Worm (Caenorhabditis elegans) whole organism, young adult: Measurements from ENCODE around the gene tag-321.

Experiments
- C17E4.6 ChIP-seq: fragments of 200-800 bp; sonication (Bioruptor generic); IDR thresholded peaks from 2 replicates; pipeline ENCODE4 v1.3.6; 2022; ENCODE audit warnings: missing genetic modification reagents, missing genetic modification characterization, missing compliant biosample characterization
- D2030.7 ChIP-seq: fragments of 200-800 bp; sonication (Bioruptor generic); IDR thresholded peaks from 2 replicates; pipeline ENCODE4 v1.3.6; 2022; ENCODE audit warnings: missing genetic modification reagents, missing genetic modification characterization, missing compliant biosample characterization
- F22D6.2 ChIP-seq: sonication (generic microtip); optimal IDR thresholded peaks from 2 replicates; lab custom pipeline; 2016; ENCODE audit warnings: mild to moderate bottlenecking, missing genetic modification characterization, missing compliant biosample characterization
- F33H1.4 ChIP-seq: fragments of 200-800 bp; sonication (Bioruptor generic); IDR thresholded peaks from 2 replicates; pipeline ENCODE4 v1.3.6; 2022; ENCODE audit warnings: missing genetic modification reagents, missing genetic modification characterization, missing compliant biosample characterization
- F37B4.10 ChIP-seq: fragments of 200-800 bp; sonication (Bioruptor generic); IDR thresholded peaks from 2 replicates; pipeline ENCODE4 v1.3.6; 2022; ENCODE audit warnings: missing genetic modification characterization, missing compliant biosample characterization
- F39B2.1 ChIP-seq: fragments of 200-800 bp; sonication (Bioruptor generic); IDR thresholded peaks from 2 replicates; pipeline ENCODE4 v1.3.6; 2022; ENCODE audit warnings: missing genetic modification reagents, missing genetic modification characterization, missing compliant biosample characterization
- F49E8.2 ChIP-seq: sonication (generic microtip); optimal IDR thresholded peaks from 3 replicates; lab custom pipeline; 2017; ENCODE audit warnings: missing genetic modification characterization, mild to moderate bottlenecking, missing compliant biosample characterization, antibody characterized with exemption, moderate library complexity; ENCODE audit not compliant: insufficient read depth
- F57A8.1 ChIP-seq: fragments of 200-800 bp; sonication (Bioruptor generic); optimal IDR thresholded peaks from 2 replicates; lab custom pipeline; 2018; ENCODE audit warnings: mild to moderate bottlenecking, missing genetic modification characterization, moderate library complexity, missing compliant biosample characterization
- Y67H2A.10 ChIP-seq: fragments of 200-800 bp; sonication (Bioruptor generic); conservative IDR thresholded peaks from 2 replicates; pipeline ENCODE4 v1.3.6; 2022; ENCODE audit warnings: missing genetic modification reagents, missing genetic modification characterization, missing compliant biosample characterization
- ZK185.1 ChIP-seq: sonication (generic microtip); optimal IDR thresholded peaks from 2 replicates; lab custom pipeline; 2016; ENCODE audit warnings: mild to moderate bottlenecking, missing genetic modification characterization, missing compliant biosample characterization; ENCODE audit not compliant: poor library complexity, severe bottlenecking
- attf-5 ChIP-seq: fragments of 200-800 bp; sonication (Bioruptor generic); optimal IDR thresholded peaks from 2 replicates; lab custom pipeline; 2018; ENCODE audit warnings: mild to moderate bottlenecking, missing genetic modification characterization, missing compliant biosample characterization
- cebp-1 ChIP-seq, 2 experiments: fragments of 200-800 bp in 1 of 2; sonication (Bioruptor generic) in 1 of 2; sonication (generic microtip) in 1 of 2; IDR thresholded peaks in 1 of 2; optimal IDR thresholded peaks in 1 of 2; 2 replicates each; pipeline versions ENCODE4 v1.3.6 to Lab custom; 2017 to 2022; ENCODE audit warnings: missing compliant biosample characterization in 2 of 2, missing genetic modification characterization in 2 of 2, mild to moderate bottlenecking in 1 of 2, missing genetic modification reagents in 1 of 2, moderate library complexity in 1 of 2
- ceh-58 ChIP-seq: fragments of 200-800 bp; sonication (Bioruptor generic); IDR thresholded peaks from 2 replicates; pipeline ENCODE4 v1.3.6; 2022; ENCODE audit warnings: missing genetic modification characterization, missing compliant biosample characterization
- ceh-79 ChIP-seq: sonication (generic microtip); optimal IDR thresholded peaks from 2 replicates; lab custom pipeline; 2017; ENCODE audit warnings: mild to moderate bottlenecking, missing genetic modification characterization, missing compliant biosample characterization
- ceh-91 ChIP-seq: fragments of 200-800 bp; sonication (Bioruptor generic); IDR thresholded peaks from 2 replicates; pipeline ENCODE4 v1.3.6; 2022; ENCODE audit warnings: missing genetic modification reagents, missing genetic modification characterization, missing compliant biosample characterization
- chd-7 ChIP-seq: sonication (generic microtip); optimal IDR thresholded peaks from 2 replicates; lab custom pipeline; 2016; ENCODE audit warnings: mild to moderate bottlenecking, missing genetic modification characterization, moderate library complexity, missing compliant biosample characterization
- dpl-1 ChIP-seq: fragments of 150-350 bp; optimal IDR thresholded peaks from 2 replicates; lab custom pipeline; 2014; ENCODE audit warnings: missing biosample characterization, missing genetic modification reagents, missing genetic modification characterization
- egl-18 ChIP-seq: fragments of 200-800 bp; sonication (Bioruptor generic); IDR thresholded peaks from 2 replicates; pipeline ENCODE4 v1.3.6; 2022; ENCODE audit warnings: missing genetic modification reagents, missing genetic modification characterization, missing compliant biosample characterization
- egl-44 ChIP-seq: fragments of 200-800 bp; sonication (Bioruptor generic); IDR thresholded peaks from 2 replicates; pipeline ENCODE4 v1.3.6; 2022; ENCODE audit warnings: missing genetic modification reagents, missing genetic modification characterization, missing compliant biosample characterization
- egrh-3 ChIP-seq: fragments of 200-800 bp; sonication (Bioruptor generic); IDR thresholded peaks from 2 replicates; pipeline ENCODE4 v1.3.6; 2022; ENCODE audit warnings: missing genetic modification reagents, missing genetic modification characterization, missing compliant biosample characterization
- hmg-1.2 ChIP-seq: fragments of 200-800 bp; sonication (Bioruptor generic); IDR thresholded peaks from 2 replicates; pipeline ENCODE4 v1.3.6; 2022; ENCODE audit warnings: missing genetic modification reagents, missing genetic modification characterization, missing compliant biosample characterization
- hrde-1 ChIP-seq: sonication (generic microtip); optimal IDR thresholded peaks from 2 replicates; lab custom pipeline; 2016; ENCODE audit warnings: missing genetic modification characterization, mild to moderate bottlenecking, missing compliant biosample characterization, moderate library complexity, missing genotype, missing genetic modification reagents, borderline replicate concordance
- hsf-1 ChIP-seq: fragments of 200-800 bp; sonication (Bioruptor generic); IDR thresholded peaks from 2 replicates; pipeline ENCODE4 v1.3.6; 2022; ENCODE audit warnings: missing genetic modification reagents, missing genetic modification characterization, missing compliant biosample characterization
- let-607 ChIP-seq, 2 experiments: fragments of 200-800 bp in 1 of 2; sonication (Bioruptor generic) in 1 of 2; sonication (generic microtip) in 1 of 2; optimal IDR thresholded peaks; 2 replicates each; lab custom pipeline; 2016 to 2018; ENCODE audit warnings: mild to moderate bottlenecking in 2 of 2, missing compliant biosample characterization in 2 of 2, missing genetic modification characterization in 2 of 2, moderate library complexity in 2 of 2, missing genotype in 1 of 2
- lin-35 ChIP-seq, 3 experiments: fragments of 150-350 bp in 2 of 3; sonication (generic microtip) in 1 of 3; optimal IDR thresholded peaks; 2 replicates each; lab custom pipeline; 2014 to 2018; ENCODE audit warnings: missing biosample characterization in 3 of 3, missing genetic modification characterization in 3 of 3, missing genetic modification reagents in 3 of 3
- lin-54 ChIP-seq: fragments of 200-800 bp; sonication (Bioruptor generic); optimal IDR thresholded peaks from 2 replicates; lab custom pipeline; 2018; ENCODE audit warnings: mild to moderate bottlenecking, missing genetic modification characterization, missing compliant biosample characterization
- madf-6 ChIP-seq: fragments of 200-800 bp; sonication (Bioruptor generic); IDR thresholded peaks from 2 replicates; pipeline ENCODE4 v1.3.6; 2022; ENCODE audit warnings: missing genetic modification reagents, missing genetic modification characterization, missing compliant biosample characterization
- mcd-1 ChIP-seq: fragments of 200-800 bp; sonication (Bioruptor generic); IDR thresholded peaks from 2 replicates; pipeline ENCODE4 v1.3.6; 2022; ENCODE audit warnings: missing genetic modification reagents, missing genetic modification characterization, missing compliant biosample characterization
- mes-4 ChIP-seq: sonication (generic microtip); optimal IDR thresholded peaks from 2 replicates; lab custom pipeline; 2016; ENCODE audit warnings: missing genotype, missing genetic modification characterization, missing compliant biosample characterization
- nfyb-1 ChIP-seq: fragments of 200-800 bp; sonication (Bioruptor generic); IDR thresholded peaks from 2 replicates; pipeline ENCODE4 v1.3.6; 2022; ENCODE audit warnings: missing genetic modification reagents, missing genetic modification characterization, missing compliant biosample characterization
- nhr-80 ChIP-seq: sonication (generic microtip); optimal IDR thresholded peaks from 2 replicates; lab custom pipeline; 2016; ENCODE audit warnings: missing genetic modification characterization, missing compliant biosample characterization
- pbrm-1 ChIP-seq: fragments of 200-800 bp; sonication (Bioruptor generic); IDR thresholded peaks from 2 replicates; pipeline ENCODE4 v1.3.6; 2022; ENCODE audit warnings: missing genetic modification reagents, missing genetic modification characterization, missing compliant biosample characterization
- pha-4 ChIP-seq: fragments of 150-350 bp; sonication (generic microtip); optimal IDR thresholded peaks from 2 replicates; lab custom pipeline; 2014; ENCODE audit warnings: missing biosample characterization, missing genetic modification reagents, missing genetic modification characterization
- sea-2 ChIP-seq: fragments of 200-800 bp; sonication (Bioruptor generic); IDR thresholded peaks from 2 replicates; pipeline ENCODE4 v1.3.6; 2022; ENCODE audit warnings: missing genetic modification characterization, missing compliant biosample characterization
- snpc-1.3 ChIP-seq: sonication (generic microtip); optimal IDR thresholded peaks from 2 replicates; lab custom pipeline; 2017; ENCODE audit warnings: missing genetic modification characterization, mild to moderate bottlenecking, missing compliant biosample characterization, antibody characterized with exemption, moderate library complexity, missing genotype, missing genetic modification reagents; ENCODE audit not compliant: insufficient read depth
- tbp1 ChIP-seq: fragments of 200-800 bp; sonication (Bioruptor generic); optimal IDR thresholded peaks from 2 replicates; lab custom pipeline; 2018; ENCODE audit warnings: mild to moderate bottlenecking, missing genetic modification characterization, missing compliant biosample characterization
- tlf-1 ChIP-seq: fragments of 200-800 bp; sonication (Bioruptor generic); optimal IDR thresholded peaks from 2 replicates; lab custom pipeline; 2018; ENCODE audit warnings: mild to moderate bottlenecking, missing genetic modification characterization, missing compliant biosample characterization
- xnd-1 ChIP-seq: sonication (generic microtip); optimal IDR thresholded peaks from 2 replicates; lab custom pipeline; 2016; ENCODE audit warnings: missing genotype, missing genetic modification reagents, missing genetic modification characterization, missing compliant biosample characterization
- zim-3 ChIP-seq: sonication (generic microtip); optimal IDR thresholded peaks from 2 replicates; lab custom pipeline; 2017; ENCODE audit warnings: mild to moderate bottlenecking, missing genetic modification characterization, moderate library complexity, missing compliant biosample characterization

tag-321 gene

DNA sequence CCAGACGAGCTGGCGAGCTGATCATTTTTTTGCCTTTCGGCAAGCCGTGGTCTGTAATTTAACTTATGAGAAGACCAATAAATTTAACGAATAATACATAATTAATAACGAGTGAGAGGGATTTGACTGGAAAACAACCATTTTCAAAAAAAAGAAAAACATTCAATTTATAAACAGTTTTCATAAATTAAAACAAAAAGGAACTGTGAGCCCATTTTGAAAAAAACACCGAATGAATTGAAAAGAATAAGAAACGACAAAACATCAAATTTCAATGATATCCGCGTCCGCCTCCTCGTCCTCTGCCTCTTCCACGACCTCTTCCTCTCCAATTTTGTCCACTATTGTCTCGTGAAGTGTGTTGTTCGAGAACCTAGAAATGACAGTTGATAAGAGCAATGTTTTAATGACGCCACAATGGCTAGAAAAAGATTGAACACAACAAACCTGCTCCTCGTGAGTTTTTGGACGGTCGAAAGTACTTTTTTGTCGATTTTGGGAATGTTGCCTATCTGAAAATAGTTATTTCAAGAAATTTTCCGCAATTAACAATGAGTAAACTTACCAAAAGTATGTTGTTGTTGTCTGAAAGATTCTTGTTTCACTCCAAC is at the start of gene tag-321:
tag-321 (minus strand) TSS at position 51 of the 611 bp plus-strand sequence.
- TF ChIP-seq nhr-80 (tag; lab: Kevin White, UChicago), result peak; percentile 63
- TF ChIP-seq hsf-1 (GFP tag; lab: Robert Waterston, UW), result 0 out of 2 replicates have a peak, but pooled peaks have one; percentile 44
- TF ChIP-seq tlf-1 (GFP tag; lab: Kevin White, UChicago), result no peak

- TF ChIP-seq nfyb-1 (0 out of 2 replicates have a peak, but pooled peaks have one; percentile 20), egrh-3 (GFP tag; lab: Robert Waterston, UW) (no peak), C17E4.6 (GFP tag; lab: Robert Waterston, UW) (no peak), nhr-80 (tag; lab: Kevin White, UChicago) (peak; percentile 79), mcd-1 (GFP tag; lab: Robert Waterston, UW) (0 out of 2 replicates have a peak, but pooled peaks have one; percentile 20), cebp-1 (GFP tag; IDR thresholded peaks at IDR 0.05; lab: Robert Waterston, UW) (peak; percentile 22; the same call in 1 of the 2 replicates), cebp-1 (tag; optimal IDR thresholded peaks at IDR 0.05; lab: Kevin White, UChicago) (peak; percentile 79), lin-35 (GFP tag; optimal IDR thresholded peaks at IDR 0.05; lab: Kevin White, UChicago) (no peak), attf-5 (GFP tag; lab: Kevin White, UChicago) (peak; percentile 19), let-607 (tag; optimal IDR thresholded peaks at IDR 0.05; lab: Kevin White, UChicago) (peak in 1 of 2 experiments; percentile 4), egl-18 (GFP tag; lab: Robert Waterston, UW) (no peak)
Observed at ce11 chrIV:7830151-7830550, 46.5 kb upstream of the tag-321 start, which contains the start of gene mvb-12. mvb-12 (plus strand) TSS chrIV:7830525.

ce11 chrIV:7829275-7829938 is 45.8 kb upstream of the tag-321 start, which contains the start of gene C06A6.4:
C06A6.4 (minus strand) TSS chrIV:7829298.
- TF ChIP-seq F49E8.2 (tag; lab: Kevin White, UChicago), result peak; percentile 52
- TF ChIP-seq F37B4.10 (GFP tag; lab: Robert Waterston, UW), result no peak
- no peak for TF ChIP-seq ceh-79 (tag; lab: Kevin White, UChicago)
- peak; percentile 92 for TF ChIP-seq madf-6 (GFP tag; lab: Robert Waterston, UW)
- TF ChIP-seq pha-4, result no peak
- no peak for TF ChIP-seq hrde-1 (tag; lab: Kevin White, UChicago)
- peak; percentile 19 for TF ChIP-seq tbp1 (GFP tag; lab: Kevin White, UChicago)
- TF ChIP-seq Y67H2A.10 (GFP tag; lab: Robert Waterston, UW), result no peak
- peak; percentile 92 for TF ChIP-seq F33H1.4 (GFP tag; lab: Robert Waterston, UW)
- TF ChIP-seq xnd-1 (tag; lab: Kevin White, UChicago), result peak; percentile 83
- TF ChIP-seq pbrm-1 (GFP tag; lab: Robert Waterston, UW), result peak; percentile 42; the same call in 1 of the 2 replicates
- TF ChIP-seq ceh-58 (GFP tag; lab: Robert Waterston, UW), result no peak
- TF ChIP-seq dpl-1 (GFP tag; lab: Kevin White, UChicago), result peak; percentile 45
- TF ChIP-seq nhr-80 (tag; lab: Kevin White, UChicago), result peak; percentile 38
- TF ChIP-seq lin-54, result peak; percentile 22
- TF ChIP-seq chd-7 (tag; lab: Kevin White, UChicago), result no peak
- no peak for TF ChIP-seq F22D6.2 (tag; lab: Kevin White, UChicago)
- TF ChIP-seq mcd-1 (GFP tag; lab: Robert Waterston, UW), result 0 out of 2 replicates have a peak, but pooled peaks have one; percentile 10
- no peak for TF ChIP-seq F39B2.1
- TF ChIP-seq ceh-91 (GFP tag; lab: Robert Waterston, UW), result peak; percentile 64
- 0 out of 2 replicates have a peak, but pooled peaks have one; percentile 11 for TF ChIP-seq hmg-1.2
- no peak for TF ChIP-seq F57A8.1 (GFP tag; lab: Kevin White, UChicago)
- TF ChIP-seq mes-4, result no peak
- no peak for TF ChIP-seq tlf-1 (GFP tag; lab: Kevin White, UChicago)
- TF ChIP-seq D2030.7 (GFP tag; lab: Robert Waterston, UW), result peak; percentile 73
- no peak for TF ChIP-seq sea-2 (GFP tag; lab: Robert Waterston, UW)
- no peak for TF ChIP-seq egl-44 (GFP tag; lab: Robert Waterston, UW)
- no peak for TF ChIP-seq ZK185.1 (tag; lab: Kevin White, UChicago)
- TF ChIP-seq snpc-1.3, result no peak
- no peak for TF ChIP-seq cebp-1 (GFP tag; IDR thresholded peaks at IDR 0.05; lab: Robert Waterston, UW)
- TF ChIP-seq cebp-1 (tag; optimal IDR thresholded peaks at IDR 0.05; lab: Kevin White, UChicago), result no peak
- TF ChIP-seq zim-3 (tag; lab: Kevin White, UChicago), result no peak
